Worm (Caenorhabditis elegans) whole organism, mixed stage, embryonic: ENCODE results near the gene fbxa-113.

Source experiments
- M03D4.4 ChIP-seq: sonication (generic microtip); optimal IDR thresholded peaks from 2 replicates; lab custom pipeline; 2017; ENCODE audit warnings: mild to moderate bottlenecking, missing genetic modification characterization, missing compliant biosample characterization
- bed-3 ChIP-seq: fragments of 200-800 bp; sonication (Bioruptor generic); optimal IDR thresholded peaks from 3 replicates; lab custom pipeline; 2018; ENCODE audit warnings: mild to moderate bottlenecking, missing genetic modification characterization, moderate library complexity, missing compliant biosample characterization
- blmp-1 ChIP-seq: fragments of 150-350 bp; optimal IDR thresholded peaks from 2 replicates; lab custom pipeline; 2014; ENCODE audit warnings: missing biosample characterization, missing genetic modification characterization
- ceh-39 ChIP-seq: fragments of 150-350 bp; optimal IDR thresholded peaks from 2 replicates; lab custom pipeline; 2014; ENCODE audit warnings: missing biosample characterization, missing genetic modification characterization
- ceh-43 ChIP-seq: fragments of 200-800 bp; sonication (Bioruptor generic); optimal IDR thresholded peaks from 2 replicates; lab custom pipeline; 2018; ENCODE audit warnings: mild to moderate bottlenecking, missing genetic modification characterization, moderate library complexity, missing compliant biosample characterization
- ceh-83 ChIP-seq: fragments of 200-800 bp; sonication (Bioruptor generic); optimal IDR thresholded peaks from 2 replicates; lab custom pipeline; 2018; ENCODE audit warnings: mild to moderate bottlenecking, missing genetic modification characterization, missing compliant biosample characterization
- ces-1 ChIP-seq: fragments of 150-350 bp; optimal IDR thresholded peaks from 2 replicates; lab custom pipeline; 2014; ENCODE audit warnings: missing biosample characterization, missing genetic modification reagents, missing genetic modification characterization
- cnd-1 ChIP-seq: fragments of 200-800 bp; sonication (Bioruptor generic); optimal IDR thresholded peaks from 2 replicates; lab custom pipeline; 2018; ENCODE audit warnings: mild to moderate bottlenecking, missing genetic modification characterization, missing compliant biosample characterization
- drap-1 ChIP-seq: fragments of 200-800 bp; sonication (Bioruptor generic); optimal IDR thresholded peaks from 3 replicates; lab custom pipeline; 2018; ENCODE audit warnings: mild to moderate bottlenecking, missing genetic modification characterization, missing compliant biosample characterization
- elt-1 ChIP-seq: sonication (generic microtip); optimal IDR thresholded peaks from 2 replicates; lab custom pipeline; 2017; ENCODE audit warnings: missing genetic modification characterization, mild to moderate bottlenecking, missing compliant biosample characterization, antibody characterized with exemption, moderate library complexity, borderline replicate concordance; ENCODE audit not compliant: insufficient read depth
- elt-3 ChIP-seq: fragments of 150-350 bp; optimal IDR thresholded peaks from 2 replicates; lab custom pipeline; 2014; ENCODE audit warnings: missing biosample characterization, missing genetic modification characterization
- flh-1 ChIP-seq: fragments of 200-800 bp; sonication (Bioruptor generic); optimal IDR thresholded peaks from 2 replicates; lab custom pipeline; 2018; ENCODE audit warnings: mild to moderate bottlenecking, missing genetic modification characterization, moderate library complexity, missing compliant biosample characterization
- hlh-1 ChIP-seq: fragments of 150-350 bp; optimal IDR thresholded peaks from 2 replicates; lab custom pipeline; 2014; ENCODE audit warnings: missing biosample characterization, missing genetic modification reagents, missing genetic modification characterization
- lin-13 ChIP-seq: fragments of 150-350 bp; optimal IDR thresholded peaks from 2 replicates; lab custom pipeline; 2014; ENCODE audit warnings: missing biosample characterization, missing genetic modification characterization
- lsy-2 ChIP-seq: fragments of 150-350 bp; optimal IDR thresholded peaks from 2 replicates; lab custom pipeline; 2014; ENCODE audit warnings: missing biosample characterization, missing genetic modification characterization
- mab-5 ChIP-seq: fragments of 150-350 bp; optimal IDR thresholded peaks from 2 replicates; lab custom pipeline; 2014; ENCODE audit warnings: missing biosample characterization, missing genetic modification characterization
- mep-1 ChIP-seq: fragments of 150-350 bp; optimal IDR thresholded peaks from 2 replicates; lab custom pipeline; 2017; ENCODE audit warnings: missing biosample characterization, missing genetic modification reagents, missing genetic modification characterization, inconsistent platforms
- nhr-12 ChIP-seq: fragments of 150-350 bp; optimal IDR thresholded peaks from 2 replicates; lab custom pipeline; 2014; ENCODE audit warnings: missing biosample characterization, missing genetic modification characterization
- nhr-2 ChIP-seq: fragments of 150-350 bp; optimal IDR thresholded peaks from 2 replicates; lab custom pipeline; 2014; ENCODE audit warnings: missing biosample characterization, missing genetic modification characterization
- nhr-237 ChIP-seq: fragments of 150-350 bp; optimal IDR thresholded peaks from 2 replicates; lab custom pipeline; 2014; ENCODE audit warnings: missing biosample characterization, missing genetic modification characterization
- nhr-28 ChIP-seq: fragments of 150-350 bp; optimal IDR thresholded peaks from 2 replicates; lab custom pipeline; 2014; ENCODE audit warnings: missing biosample characterization, missing genetic modification characterization
- nhr-76 ChIP-seq: sonication (generic microtip); optimal IDR thresholded peaks from 2 replicates; lab custom pipeline; 2017; ENCODE audit warnings: missing biosample characterization, missing genetic modification characterization
- pha-4 ChIP-seq: fragments of 150-350 bp; optimal IDR thresholded peaks from 2 replicates; lab custom pipeline; 2018; ENCODE audit warnings: missing biosample characterization, missing genetic modification reagents, missing genetic modification characterization
- sem-2 ChIP-seq: fragments of 200-800 bp; sonication (Bioruptor generic); optimal IDR thresholded peaks from 2 replicates; lab custom pipeline; 2018; ENCODE audit warnings: mild to moderate bottlenecking, missing genetic modification characterization, missing compliant biosample characterization
- snpc-4 ChIP-seq: fragments of 150-350 bp; optimal IDR thresholded peaks from 2 replicates; lab custom pipeline; 2014; ENCODE audit warnings: missing biosample characterization, missing genetic modification characterization
- sptf-1 ChIP-seq: sonication (generic microtip); optimal IDR thresholded peaks from 2 replicates; lab custom pipeline; 2017; ENCODE audit warnings: mild to moderate bottlenecking, missing genetic modification characterization, moderate library complexity, missing compliant biosample characterization
- tbx-8 ChIP-seq: fragments of 200-800 bp; sonication (Bioruptor generic); optimal IDR thresholded peaks from 2 replicates; lab custom pipeline; 2018; ENCODE audit warnings: mild to moderate bottlenecking, missing genetic modification characterization, moderate library complexity, missing compliant biosample characterization
- unc-120 ChIP-seq: sonication (generic microtip); optimal IDR thresholded peaks from 2 replicates; lab custom pipeline; 2017; ENCODE audit warnings: missing genetic modification characterization, missing compliant biosample characterization; ENCODE audit not compliant: poor library complexity, severe bottlenecking
- unc-39 ChIP-seq: fragments of 150-350 bp; optimal IDR thresholded peaks from 2 replicates; lab custom pipeline; 2014; ENCODE audit warnings: missing biosample characterization, missing genetic modification characterization
- unc-62 ChIP-seq: fragments of 150-350 bp; optimal IDR thresholded peaks from 2 replicates; lab custom pipeline; 2014; ENCODE audit warnings: missing biosample characterization, missing genetic modification reagents, missing genetic modification characterization
- zip-8 ChIP-seq: fragments of 150-350 bp; optimal IDR thresholded peaks from 2 replicates; lab custom pipeline; 2014; ENCODE audit warnings: missing biosample characterization, missing genetic modification characterization
- ztf-11 ChIP-seq: fragments of 150-350 bp; optimal IDR thresholded peaks from 2 replicates; lab custom pipeline; 2014; ENCODE audit warnings: missing biosample characterization, missing genetic modification characterization

fbxa-113 gene

DNA sequence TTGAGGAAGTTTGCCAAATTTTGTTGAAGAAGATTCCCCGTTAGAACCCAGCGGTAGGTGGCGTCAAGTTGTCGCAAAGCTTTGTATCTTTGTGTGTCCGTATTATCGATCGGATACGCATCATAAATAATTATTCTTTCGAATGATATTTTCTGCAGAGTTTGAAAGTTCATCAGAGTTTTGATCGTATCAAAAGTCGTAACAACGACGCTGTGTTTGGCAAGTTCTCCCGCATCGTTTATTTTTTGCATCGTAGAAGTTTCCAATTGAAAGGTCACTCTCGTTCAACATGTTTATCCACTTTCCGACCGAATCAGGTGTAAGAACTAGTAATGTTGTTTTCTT is 40.1 kb upstream of the fbxa-113 start:
- TF ChIP-seq drap-1 (GFP tag; lab: Kevin White, UChicago) (no peak), ceh-83 (GFP tag; lab: Kevin White, UChicago) (no peak), ztf-11 (tag; lab: Kevin White, UChicago) (no peak), nhr-28 (tag; lab: Kevin White, UChicago) (no peak), nhr-76 (no peak), ceh-39 (tag; lab: Kevin White, UChicago) (no peak), ces-1 (GFP tag; lab: Kevin White, UChicago) (no peak), nhr-2 (tag; lab: Kevin White, UChicago) (no peak)

- no peak for TF ChIP-seq flh-1 (GFP tag; lab: Kevin White, UChicago)
- no peak for TF ChIP-seq nhr-12 (tag; lab: Kevin White, UChicago)
- no peak for TF ChIP-seq M03D4.4 (tag; lab: Kevin White, UChicago)
- TF ChIP-seq tbx-8 (GFP tag; lab: Kevin White, UChicago) = no peak
- no peak for TF ChIP-seq hlh-1 (tag; lab: Kevin White, UChicago)
- TF ChIP-seq blmp-1 (tag; lab: Kevin White, UChicago) = no peak
- TF ChIP-seq ceh-43 (GFP tag; lab: Kevin White, UChicago) = no peak
- TF ChIP-seq mab-5 (tag; lab: Kevin White, UChicago) = no peak
- no peak for TF ChIP-seq unc-120 (tag; lab: Kevin White, UChicago)
- TF ChIP-seq cnd-1 (tag; lab: Kevin White, UChicago) = no peak
- no peak for TF ChIP-seq nhr-76
- TF ChIP-seq snpc-4 (tag; lab: Kevin White, UChicago) = no peak
- TF ChIP-seq mep-1 (tag; lab: Kevin White, UChicago) = no peak
- TF ChIP-seq bed-3 (GFP tag; lab: Kevin White, UChicago) = no peak
- TF ChIP-seq elt-3 (tag; lab: Kevin White, UChicago) = no peak
- TF ChIP-seq drap-1 (GFP tag; lab: Kevin White, UChicago) = no peak
- TF ChIP-seq elt-1 (tag; lab: Kevin White, UChicago) = no peak
- no peak for TF ChIP-seq nhr-28 (tag; lab: Kevin White, UChicago)
- TF ChIP-seq ceh-83 (GFP tag; lab: Kevin White, UChicago) = no peak
- TF ChIP-seq sptf-1 (tag; lab: Kevin White, UChicago) = no peak
Measured at ce11 chrV:20164059-20164892, 38.9 kb upstream of the fbxa-113 start, which contains the start of gene F19B2.5. Gene F19B2.5 (minus strand): TSS chrV:20164165.

DNA sequence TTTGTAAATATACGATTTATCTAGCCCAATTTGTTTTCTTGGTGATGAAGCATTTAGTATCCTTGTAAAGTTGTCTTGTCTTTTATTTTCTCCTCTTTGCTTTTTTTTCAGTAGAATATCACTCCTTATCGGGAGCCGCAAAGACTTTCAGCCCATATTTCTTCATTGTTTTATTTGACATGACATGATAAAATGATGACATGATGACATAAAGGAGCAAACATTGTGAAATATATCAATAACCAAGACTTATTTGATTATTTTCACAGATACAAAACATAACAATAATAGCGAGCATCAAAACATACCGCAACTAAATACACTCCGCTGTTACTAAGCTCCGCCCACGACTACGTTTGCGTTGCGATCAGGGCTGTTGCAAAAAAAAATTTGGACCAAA is 37.4 kb upstream of the fbxa-113 start:
- TF ChIP-seq nhr-2 (tag; lab: Kevin White, UChicago) = no peak
- no peak for TF ChIP-seq elt-3 (tag; lab: Kevin White, UChicago)
- no peak for TF ChIP-seq elt-1 (tag; lab: Kevin White, UChicago)
- TF ChIP-seq nhr-237 (tag; lab: Kevin White, UChicago) = no peak
- no peak for TF ChIP-seq sem-2 (GFP tag; lab: Kevin White, UChicago)
- TF ChIP-seq snpc-4 (tag; lab: Kevin White, UChicago) = no peak
- no peak for TF ChIP-seq lsy-2 (tag; lab: Kevin White, UChicago)
- no peak for TF ChIP-seq ceh-43 (GFP tag; lab: Kevin White, UChicago)
- TF ChIP-seq nhr-12 (tag; lab: Kevin White, UChicago) = no peak
- no peak for TF ChIP-seq drap-1 (GFP tag; lab: Kevin White, UChicago)
- no peak for TF ChIP-seq nhr-28 (tag; lab: Kevin White, UChicago)

DNA sequence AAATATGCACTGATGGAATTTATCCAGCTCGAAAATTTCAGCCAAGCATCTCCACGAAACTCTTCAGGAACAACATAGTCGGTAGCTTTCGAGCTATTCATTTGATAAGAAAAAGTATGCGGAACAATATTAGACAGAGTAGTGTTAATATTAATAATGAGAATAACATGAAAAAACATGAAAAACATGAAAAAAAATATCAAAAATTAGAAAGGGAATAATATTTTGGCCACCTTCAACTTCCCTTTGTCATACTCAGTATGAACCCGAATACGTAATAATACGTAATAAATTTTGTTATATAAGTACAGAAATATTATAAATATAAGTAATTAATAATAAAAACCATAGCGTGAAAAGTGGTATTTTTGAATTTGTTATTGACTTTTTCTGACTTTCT is 31.2 kb upstream of the fbxa-113 start, which contains the start of gene srw-39:
srw-39 (minus strand) TSS at position 101 of the 400 bp plus-strand sequence.
- TF ChIP-seq ceh-39 (tag; lab: Kevin White, UChicago) (no peak), lsy-2 (tag; lab: Kevin White, UChicago) (no peak), M03D4.4 (tag; lab: Kevin White, UChicago) (no peak), sptf-1 (tag; lab: Kevin White, UChicago) (no peak), blmp-1 (tag; lab: Kevin White, UChicago) (no peak), zip-8 (tag; lab: Kevin White, UChicago) (no peak), pha-4 (tag; lab: Kevin White, UChicago) (no peak), flh-1 (GFP tag; lab: Kevin White, UChicago) (no peak), snpc-4 (tag; lab: Kevin White, UChicago) (no peak), ztf-11 (tag; lab: Kevin White, UChicago) (no peak), lin-13 (tag; lab: Kevin White, UChicago) (no peak), nhr-12 (tag; lab: Kevin White, UChicago) (no peak), tbx-8 (GFP tag; lab: Kevin White, UChicago) (no peak), ceh-43 (GFP tag; lab: Kevin White, UChicago) (no peak), unc-39 (tag; lab: Kevin White, UChicago) (no peak), bed-3 (GFP tag; lab: Kevin White, UChicago) (no peak), nhr-2 (tag; lab: Kevin White, UChicago) (no peak), unc-62 (GFP tag; lab: Kevin White, UChicago) (no peak)
